Fruit fly (Drosophila melanogaster): ENCODE data around the gene Eip78C.

Eip78C gene

dm6 chr3L:21276296-21277257 lies 50.2 kb downstream of the Eip78C start (continued):
- TF ChIP-seq CG1602 (GFP tag; optimal IDR thresholded peaks at IDR 0.05) (peak; percentile 44), sob (GFP tag; IDR thresholded peaks at IDR 0.05) (no peak), twi (tag; optimal IDR thresholded peaks at IDR 0.05) (peak; percentile 36), wek (GFP tag; optimal IDR thresholded peaks at IDR 0.05) (no peak), Ada2b (GFP tag; IDR thresholded peaks at IDR 0.05) (no peak), onecut (GFP tag; IDR thresholded peaks at IDR 0.05) (0 out of 2 replicates have a peak, but pooled peaks have one; percentile 5), sc (optimal IDR thresholded peaks at IDR 0.05) (no peak), sc (GFP tag; optimal IDR thresholded peaks at IDR 0.05) (peak; percentile 19), CG6254 (GFP tag; optimal IDR thresholded peaks at IDR 0.05) (peak; percentile 53), psq (GFP tag; optimal IDR thresholded peaks at IDR 0.05) (no peak), ATbp (GFP tag; optimal IDR thresholded peaks at IDR 0.05) (peak; percentile 29), bigmax (GFP tag; optimal IDR thresholded peaks at IDR 0.05) (no peak), Hr51 (GFP tag; optimal IDR thresholded peaks at IDR 0.05) (peak; percentile 34 to 68), HLH3B (GFP tag; IDR thresholded peaks at IDR 0.05) (peak; percentile 5; the same call in 1 of the 2 replicates), CG34224 (GFP tag; IDR thresholded peaks at IDR 0.05; ENCODE audit: partially characterized antibody) (peak; percentile 16; the same call in 1 of the 3 replicates), ash1 (GFP tag; optimal IDR thresholded peaks at IDR 0.05) (no peak), CG31224 (GFP tag; IDR thresholded peaks at IDR 0.05) (peak; percentile 30; the same call in 1 of the 2 replicates), Asciz (GFP tag; optimal IDR thresholded peaks at IDR 0.05) (peak; percentile 73), Bteb2 (GFP tag; optimal IDR thresholded peaks at IDR 0.05) (peak; percentile 61), ac (GFP tag; optimal IDR thresholded peaks at IDR 0.05) (peak; percentile 51), klu (GFP tag; IDR thresholded peaks at IDR 0.05) (no peak), H15 (GFP tag; IDR thresholded peaks at IDR 0.05) (0 out of 3 replicates have a peak, but pooled peaks have one; percentile 6), CG12236 (GFP tag; optimal IDR thresholded peaks at IDR 0.05) (peak; percentile 27), lov (optimal IDR thresholded peaks at IDR 0.05) (no peak), lov (GFP tag; IDR thresholded peaks at IDR 0.05) (peak; percentile 7; the same call in 1 of the 3 replicates), Dfd (GFP tag; optimal IDR thresholded peaks at IDR 0.05) (no peak), Dref (GFP tag; IDR thresholded peaks at IDR 0.05) (no peak), Med (GFP tag) (peak; percentile 69), ham (GFP tag; IDR thresholded peaks at IDR 0.05) (no peak), CG7271 (tag; optimal IDR thresholded peaks at IDR 0.05) (no peak), Six4 (GFP tag; optimal IDR thresholded peaks at IDR 0.05) (no peak), CG10654 (GFP tag; optimal IDR thresholded peaks at IDR 0.05) (peak; percentile 47), fd3F (GFP tag; optimal IDR thresholded peaks at IDR 0.05) (peak; percentile 29), insv (GFP tag; optimal IDR thresholded peaks at IDR 0.05) (peak; percentile 4 to 31), CG33557 (GFP tag; optimal IDR thresholded peaks at IDR 0.05) (peak; percentile 56), pros (GFP tag; optimal IDR thresholded peaks at IDR 0.05) (peak; percentile 95), CG11504 (tag; optimal IDR thresholded peaks at IDR 0.05) (peak; percentile 82), h (optimal IDR thresholded peaks at IDR 0.05) (no peak), Pdp1 (GFP tag; optimal IDR thresholded peaks at IDR 0.05) (peak; percentile 74 to 78), Neu2 (GFP tag; optimal IDR thresholded peaks at IDR 0.05; ENCODE audit: borderline replicate concordance) (peak; percentile 26), grau (tag; optimal IDR thresholded peaks at IDR 0.05) (peak; percentile 72), tio (GFP tag; optimal IDR thresholded peaks at IDR 0.05) (peak; percentile 63), dmrt11E (tag; optimal IDR thresholded peaks at IDR 0.05) (peak; percentile 74), CG7786 (GFP tag; optimal IDR thresholded peaks at IDR 0.05) (peak; percentile 68), jumu (GFP tag; optimal IDR thresholded peaks at IDR 0.05) (peak; percentile 42), Gsc (GFP tag; IDR thresholded peaks at IDR 0.05) (no peak), pita (GFP tag; optimal IDR thresholded peaks at IDR 0.05) (no peak), CG8944 (GFP tag; optimal IDR thresholded peaks at IDR 0.05) (peak; percentile 61), CG11696 (GFP tag; IDR thresholded peaks at IDR 0.05) (no peak)

All from whole organism, embryonic.